Fruit fly (Drosophila melanogaster): ENCODE results near the gene Gpdh3.

DNA sequence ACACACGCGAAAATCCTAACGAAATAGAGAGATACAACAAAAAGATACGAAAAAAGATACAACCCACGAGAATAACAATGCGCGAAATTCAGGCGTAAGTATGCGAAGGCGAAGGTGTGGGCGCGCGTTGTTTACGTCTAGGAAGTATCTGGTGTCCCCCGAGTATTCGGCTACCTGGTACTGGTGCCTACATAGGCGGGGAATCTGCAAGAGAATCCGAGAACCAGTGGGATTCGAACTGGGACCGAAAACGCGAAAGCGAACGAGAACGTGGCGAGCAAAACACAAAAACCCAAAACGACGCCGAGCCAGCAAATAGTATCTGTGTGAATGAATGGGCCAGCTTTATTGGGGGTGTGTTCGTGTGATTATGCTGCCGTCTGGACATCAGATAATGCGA lies 8.3 kb downstream of the Gpdh3 start:
- no peak for TF ChIP-seq CG6854 (GFP tag; optimal IDR thresholded peaks at IDR 0.05)
- TF ChIP-seq CG3919 (GFP tag; optimal IDR thresholded peaks at IDR 0.05) = no peak
- TF ChIP-seq acj6 (GFP tag; optimal IDR thresholded peaks at IDR 0.05) = no peak
- TF ChIP-seq CG4318 (GFP tag; optimal IDR thresholded peaks at IDR 0.05) = no peak
- no peak for TF ChIP-seq Gug (GFP tag; IDR thresholded peaks at IDR 0.05)
- TF ChIP-seq fd85E (GFP tag; optimal IDR thresholded peaks at IDR 0.05) = no peak

All from whole organism, prepupa.